Worm (Caenorhabditis elegans) whole organism, L2 larva: ENCODE measurements around the gene rpl-25.1.
A peak's percentile ranks its signal among the peaks of the same experiment; 100 is the strongest.

Source experiments
- C34F6.9 ChIP-seq: fragments of 150-350 bp; optimal IDR thresholded peaks from 2 replicates; lab custom pipeline; 2014; ENCODE audit warnings: missing biosample characterization, missing genetic modification characterization
- Y55F3AM.14 ChIP-seq: fragments of 200-800 bp; sonication (Bioruptor generic); optimal IDR thresholded peaks from 2 replicates; lab custom pipeline; 2018; ENCODE audit warnings: mild to moderate bottlenecking, missing genetic modification characterization, missing compliant biosample characterization
- ZK546.5 ChIP-seq: sonication (generic microtip); optimal IDR thresholded peaks from 2 replicates; lab custom pipeline; 2017; ENCODE audit warnings: missing biosample characterization, missing genetic modification characterization
- alr-1 ChIP-seq: fragments of 150-350 bp; optimal IDR thresholded peaks from 2 replicates; lab custom pipeline; 2014; ENCODE audit warnings: missing biosample characterization, missing genetic modification characterization
- ama-1 ChIP-seq: fragments of 150-350 bp; optimal IDR thresholded peaks from 2 replicates; lab custom pipeline; 2018; ENCODE audit warnings: inconsistent platforms
- ceh-16 ChIP-seq: fragments of 150-350 bp; optimal IDR thresholded peaks from 2 replicates; lab custom pipeline; 2014; ENCODE audit warnings: missing biosample characterization, missing genetic modification characterization
- crh-2 ChIP-seq: sonication (generic microtip); optimal IDR thresholded peaks from 2 replicates; lab custom pipeline; 2017; ENCODE audit warnings: missing biosample characterization, missing genetic modification characterization
- elt-1 ChIP-seq: fragments of 150-350 bp; optimal IDR thresholded peaks from 2 replicates; lab custom pipeline; 2014; ENCODE audit warnings: missing biosample characterization, missing genetic modification characterization
- fos-1 ChIP-seq: fragments of 150-350 bp; optimal IDR thresholded peaks from 2 replicates; lab custom pipeline; 2014; ENCODE audit warnings: missing biosample characterization, missing genetic modification characterization
- gmeb-1 ChIP-seq: fragments of 150-350 bp; optimal IDR thresholded peaks from 2 replicates; lab custom pipeline; 2014; ENCODE audit warnings: missing biosample characterization, missing genetic modification characterization
- lin-11 ChIP-seq: fragments of 150-350 bp; sonication (generic microtip); optimal IDR thresholded peaks from 2 replicates; lab custom pipeline; 2014; ENCODE audit warnings: missing biosample characterization, missing genetic modification characterization, inconsistent platforms, mixed read lengths
- lin-13 ChIP-seq: fragments of 150-350 bp; optimal IDR thresholded peaks from 2 replicates; lab custom pipeline; 2014; ENCODE audit warnings: missing biosample characterization, missing genetic modification reagents, missing genetic modification characterization
- lsy-2 ChIP-seq, 2 experiments: fragments of 150-350 bp in 1 of 2; sonication (generic microtip) in 1 of 2; optimal IDR thresholded peaks; 2 replicates each; lab custom pipeline; 2014 to 2017; ENCODE audit warnings: missing biosample characterization in 2 of 2, missing genetic modification characterization in 2 of 2
- mbf-1 ChIP-seq: sonication (generic microtip); optimal IDR thresholded peaks from 2 replicates; lab custom pipeline; 2017; ENCODE audit warnings: missing biosample characterization, missing genetic modification characterization
- mdl-1 ChIP-seq, 2 experiments: fragments of 150-350 bp in 1 of 2; sonication (generic microtip) in 1 of 2; optimal IDR thresholded peaks; 2 replicates each; lab custom pipeline; 2017; ENCODE audit warnings: missing biosample characterization in 2 of 2, missing genetic modification characterization in 2 of 2
- nhr-10 ChIP-seq: sonication (generic microtip); optimal IDR thresholded peaks from 2 replicates; lab custom pipeline; 2017; ENCODE audit warnings: missing biosample characterization, missing genetic modification characterization
- nhr-11 ChIP-seq: fragments of 150-350 bp; optimal IDR thresholded peaks from 2 replicates; lab custom pipeline; 2014; ENCODE audit warnings: missing biosample characterization, missing genetic modification characterization
- nhr-12 ChIP-seq: fragments of 150-350 bp; optimal IDR thresholded peaks from 2 replicates; lab custom pipeline; 2014; ENCODE audit warnings: missing biosample characterization, missing genetic modification characterization
- nhr-129 ChIP-seq: fragments of 150-350 bp; optimal IDR thresholded peaks from 2 replicates; lab custom pipeline; 2014; ENCODE audit warnings: missing biosample characterization, missing genetic modification characterization
- nhr-21 ChIP-seq: fragments of 150-350 bp; optimal IDR thresholded peaks from 2 replicates; lab custom pipeline; 2014; ENCODE audit warnings: missing biosample characterization, missing genetic modification characterization
- nhr-25 ChIP-seq: fragments of 150-350 bp; sonication (generic microtip); optimal IDR thresholded peaks from 3 replicates; lab custom pipeline; 2014; ENCODE audit warnings: missing biosample characterization, missing genetic modification characterization
- nhr-77 ChIP-seq: fragments of 150-350 bp; optimal IDR thresholded peaks from 2 replicates; lab custom pipeline; 2014; ENCODE audit warnings: missing biosample characterization, missing genetic modification characterization
- peb-1 ChIP-seq: fragments of 150-350 bp; optimal IDR thresholded peaks from 2 replicates; lab custom pipeline; 2014; ENCODE audit warnings: missing biosample characterization, missing genetic modification characterization
- sma-3 ChIP-seq: sonication (generic microtip); optimal IDR thresholded peaks from 2 replicates; lab custom pipeline; 2016; ENCODE audit warnings: missing genetic modification reagents, missing genetic modification characterization, missing compliant biosample characterization
- sma-9 ChIP-seq, 2 experiments: fragments of 150-350 bp in 1 of 2; sonication (generic microtip) in 1 of 2; optimal IDR thresholded peaks; 2 replicates each; lab custom pipeline; 2014 to 2016; ENCODE audit warnings: missing genetic modification characterization in 2 of 2, mild to moderate bottlenecking in 1 of 2, missing biosample characterization in 1 of 2, missing compliant biosample characterization in 1 of 2, missing genetic modification reagents in 1 of 2, moderate library complexity in 1 of 2
- snpc-4 ChIP-seq: fragments of 150-350 bp; optimal IDR thresholded peaks from 2 replicates; lab custom pipeline; 2014; ENCODE audit warnings: missing biosample characterization, missing genetic modification characterization
- unc-55 ChIP-seq: fragments of 150-350 bp; sonication (generic microtip); optimal IDR thresholded peaks from 3 replicates; lab custom pipeline; 2014; ENCODE audit warnings: missing biosample characterization, missing genetic modification reagents, missing genetic modification characterization
- zag-1 ChIP-seq: fragments of 150-350 bp; optimal IDR thresholded peaks from 2 replicates; lab custom pipeline; 2014; ENCODE audit warnings: missing biosample characterization, missing genetic modification characterization
- ztf-1 ChIP-seq: fragments of 200-800 bp; sonication (Bioruptor generic); conservative IDR thresholded peaks from 2 replicates; pipeline ENCODE4 v1.3.6; 2022; ENCODE audit warnings: missing genetic modification characterization, missing compliant biosample characterization
- ztf-11 ChIP-seq: sonication (generic microtip); optimal IDR thresholded peaks from 2 replicates; lab custom pipeline; 2017; ENCODE audit warnings: missing biosample characterization, missing genetic modification characterization
- ztf-4 ChIP-seq: fragments of 150-350 bp; optimal IDR thresholded peaks from 2 replicates; lab custom pipeline; 2014; ENCODE audit warnings: missing biosample characterization, missing genetic modification characterization

rpl-25.1 gene

DNA sequence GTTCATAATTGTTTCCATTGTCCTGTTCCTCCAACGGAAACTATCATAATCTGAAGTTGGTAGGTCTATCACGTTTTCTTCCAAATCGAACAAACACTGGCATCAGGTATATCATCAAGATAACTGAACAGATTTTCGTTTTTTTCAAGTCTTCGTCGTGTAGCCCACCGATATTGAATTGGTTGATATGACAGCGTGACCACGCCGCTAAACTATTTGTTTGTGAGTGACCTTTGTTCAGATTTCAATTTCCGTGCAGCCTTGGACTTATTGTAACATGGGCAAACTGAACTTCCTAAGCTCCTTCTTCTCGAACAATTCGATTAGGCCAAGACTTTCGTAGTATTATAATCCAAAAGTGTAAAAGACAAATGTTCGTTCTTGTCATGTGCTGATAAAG, 29.4 kb upstream of the rpl-25.1 start:
- TF ChIP-seq elt-1 (tag; lab: Kevin White, UChicago) (no peak), lin-13 (GFP tag; lab: Kevin White, UChicago) (no peak), nhr-12 (tag; lab: Kevin White, UChicago) (no peak), ama-1 (no peak), ztf-11 (tag; lab: Kevin White, UChicago) (no peak), gmeb-1 (tag; lab: Kevin White, UChicago) (no peak), mdl-1 (tag; optimal IDR thresholded peaks at IDR 0.05; lab: Kevin White, UChicago) (no peak), peb-1 (tag; lab: Kevin White, UChicago) (no peak), ztf-1 (no peak), ztf-4 (tag; lab: Kevin White, UChicago) (no peak)

DNA sequence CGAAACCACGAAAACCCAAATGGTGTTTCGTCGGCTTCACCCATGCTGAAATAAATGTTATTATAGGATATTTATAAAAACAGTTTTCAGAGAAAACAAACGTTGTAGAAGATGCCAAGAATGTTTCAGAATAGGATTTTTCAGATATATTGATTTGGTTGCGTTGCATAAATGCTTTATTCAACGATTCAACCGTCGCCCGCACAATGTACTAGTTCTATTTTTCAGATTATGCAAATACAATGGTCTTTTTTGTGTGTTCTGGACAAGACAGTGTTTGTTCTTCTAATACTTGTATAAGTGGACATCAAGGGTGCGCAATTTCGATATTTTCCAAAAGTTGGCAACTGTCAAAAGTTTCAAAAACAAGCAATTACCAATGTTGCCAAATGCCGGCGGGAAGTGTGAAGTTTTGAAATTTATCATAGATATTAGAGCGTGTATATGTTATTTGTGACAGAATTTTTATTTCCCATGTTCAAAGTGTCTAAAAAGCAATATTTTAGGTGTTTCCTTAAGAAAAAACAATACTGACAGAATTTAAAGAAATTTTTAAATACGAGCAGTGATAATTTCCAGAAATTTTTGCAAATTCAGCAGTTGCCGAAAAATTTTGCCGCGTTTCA, 23.7 kb upstream of the rpl-25.1 start, which contains the start of gene K02G10.5:
TSS of gene K02G10.5 (minus strand) at position 51 of the 626 bp plus-strand sequence.
- TF ChIP-seq ceh-16 (tag; lab: Kevin White, UChicago) (no peak), ztf-4 (tag; lab: Kevin White, UChicago) (no peak), C34F6.9 (no peak), nhr-25 (tag; lab: Kevin White, UChicago) (no peak), lin-13 (GFP tag; lab: Kevin White, UChicago) (no peak)

- TF ChIP-seq lin-11: no peak
- TF ChIP-seq nhr-25 (tag; lab: Kevin White, UChicago): peak; percentile 41
Measured at ce11 chrX:4694611-4695370, 20.2 kb upstream of the rpl-25.1 start.

ce11 chrX:4698271-4698670, 16.7 kb upstream of the rpl-25.1 start:
- TF ChIP-seq nhr-77 (tag; lab: Kevin White, UChicago): no peak
- TF ChIP-seq lin-13 (GFP tag; lab: Kevin White, UChicago): no peak
- TF ChIP-seq fos-1: peak; percentile 59
- peak; percentile 40 for TF ChIP-seq sma-9 (GFP tag; optimal IDR thresholded peaks at IDR 0.05; lab: Kevin White, UChicago)
- TF ChIP-seq sma-9 (tag; optimal IDR thresholded peaks at IDR 0.05; lab: Kevin White, UChicago): no peak

DNA sequence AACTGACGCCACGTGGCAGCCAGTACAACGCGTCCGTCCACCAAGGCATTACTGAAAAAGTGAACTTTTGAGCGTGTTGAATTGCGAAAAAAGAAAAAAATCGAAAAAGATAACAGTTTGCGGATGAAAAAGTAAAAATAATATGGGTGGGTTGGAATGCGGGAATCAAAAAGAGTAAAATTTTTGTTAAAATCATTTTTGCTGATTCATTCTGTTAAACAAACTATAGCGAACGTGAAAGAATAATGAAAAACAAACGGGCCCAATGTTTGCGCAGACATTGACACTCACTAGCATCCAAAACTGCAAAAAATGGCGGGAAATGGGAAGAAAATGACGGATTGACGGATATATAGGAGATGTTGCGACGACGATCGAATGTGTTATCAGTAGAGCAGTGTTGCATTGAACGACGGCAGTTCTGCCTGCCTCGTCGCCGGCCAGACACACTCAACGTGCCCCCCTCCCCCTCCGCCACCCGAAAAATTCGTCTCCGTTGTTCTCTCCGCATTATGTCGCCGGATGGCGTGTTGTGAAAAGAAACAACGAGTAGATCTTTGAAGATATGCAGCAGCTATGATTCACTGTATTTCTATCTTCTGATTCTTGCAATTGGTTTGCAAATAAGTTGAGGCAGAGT, 15.4 kb upstream of the rpl-25.1 start, which contains the start of gene hyl-2:
TSS of gene hyl-2 (minus strand) at position 51 of the 640 bp plus-strand sequence.
- TF ChIP-seq gmeb-1 (tag; lab: Kevin White, UChicago) (no peak), nhr-21 (tag; lab: Kevin White, UChicago) (peak; percentile 35), alr-1 (tag; lab: Kevin White, UChicago) (no peak), sma-3 (GFP tag; lab: Kevin White, UChicago) (peak; percentile 18), sma-9 (GFP tag; optimal IDR thresholded peaks at IDR 0.05; lab: Kevin White, UChicago) (peak; percentile 42), sma-9 (tag; optimal IDR thresholded peaks at IDR 0.05; lab: Kevin White, UChicago) (no peak), nhr-25 (tag; lab: Kevin White, UChicago) (peak; percentile 34), snpc-4 (tag; lab: Kevin White, UChicago) (peak; percentile 52), nhr-129 (tag; lab: Kevin White, UChicago) (peak; percentile 57), mbf-1 (tag; lab: Kevin White, UChicago) (no peak), nhr-10 (tag; lab: Kevin White, UChicago) (no peak), lin-11 (peak; percentile 41), ceh-16 (tag; lab: Kevin White, UChicago) (peak; percentile 71), lin-13 (GFP tag; lab: Kevin White, UChicago) (peak; percentile 39), lsy-2 (tag; optimal IDR thresholded peaks at IDR 0.05; lab: Kevin White, UChicago) (peak in 1 of 2 experiments; percentile 61), C34F6.9 (peak; percentile 42), ZK546.5 (tag; lab: Kevin White, UChicago) (no peak), nhr-11 (tag; lab: Kevin White, UChicago) (no peak), peb-1 (tag; lab: Kevin White, UChicago) (no peak), crh-2 (tag; lab: Kevin White, UChicago) (no peak), unc-55 (GFP tag; lab: Kevin White, UChicago) (peak; percentile 46), Y55F3AM.14 (GFP tag; lab: Kevin White, UChicago) (no peak), zag-1 (tag; lab: Kevin White, UChicago) (no peak), fos-1 (no peak)
